Worm (Caenorhabditis elegans): ENCODE results near the gene T19B10.2.
A peak's percentile ranks its signal among the peaks of the same experiment; 100 is the strongest.

The T19B10.2 gene

ce11 chrV:11244539-11244938 is 23.4 kb downstream of the T19B10.2 start, which contains the start of gene mxl-1:
Gene mxl-1 (plus strand): TSS chrV:11244839.
- TF ChIP-seq aly-2 (tag; optimal IDR thresholded peaks at IDR 0.05) (no peak), ama-1 (optimal IDR thresholded peaks at IDR 0.05) (no peak), nhr-19 (GFP tag; conservative IDR thresholded peaks at IDR 0.05) (no peak), nhr-76 (tag; optimal IDR thresholded peaks at IDR 0.05) (no peak), unc-98 (GFP tag; IDR thresholded peaks at IDR 0.05) (no peak), Y116A8C.19 (tag; optimal IDR thresholded peaks at IDR 0.05; ENCODE audit: borderline replicate concordance) (no peak), irx-1 (tag; optimal IDR thresholded peaks at IDR 0.05) (no peak), C04F5.9 (tag; optimal IDR thresholded peaks at IDR 0.05) (no peak), lin-15B (tag; optimal IDR thresholded peaks at IDR 0.05) (no peak), unc-130 (tag; optimal IDR thresholded peaks at IDR 0.05) (no peak), nhr-47 (tag; optimal IDR thresholded peaks at IDR 0.05) (no peak), nhr-84 (tag; optimal IDR thresholded peaks at IDR 0.05) (no peak), dsc-1 (tag; optimal IDR thresholded peaks at IDR 0.05) (no peak), lin-14 (GFP tag; optimal IDR thresholded peaks at IDR 0.05) (no peak), fkh-10 (GFP tag; optimal IDR thresholded peaks at IDR 0.05) (no peak), fkh-4 (tag; optimal IDR thresholded peaks at IDR 0.05; ENCODE audit: borderline replicate concordance) (no peak), nhr-11 (tag; optimal IDR thresholded peaks at IDR 0.05) (no peak), elt-2 (tag; optimal IDR thresholded peaks at IDR 0.05) (no peak)

ce11 chrV:11245029-11245428 is 23.9 kb downstream of the T19B10.2 start:
- TF ChIP-seq efl-1 (optimal IDR thresholded peaks at IDR 0.05) = no peak
- peak in 1 of 2 experiments; percentile 57 for TF ChIP-seq efl-1 (GFP tag; optimal IDR thresholded peaks at IDR 0.05 in 1 of 2)
- TF ChIP-seq nhr-90 (tag; optimal IDR thresholded peaks at IDR 0.05; ENCODE audit: poor library complexity) = no peak

ce11 chrV:11247846-11248245 is 26.7 kb downstream of the T19B10.2 start, which contains the start of gene mam-4:
Gene mam-4 (plus strand): TSS chrV:11248146.
- TF ChIP-seq tbx-2 (tag; optimal IDR thresholded peaks at IDR 0.05) = no peak
- TF ChIP-seq lin-35 (GFP tag; optimal IDR thresholded peaks at IDR 0.05) = no peak
- no peak for TF ChIP-seq unc-86 (tag; optimal IDR thresholded peaks at IDR 0.05)
- TF ChIP-seq rnt-1 (tag; optimal IDR thresholded peaks at IDR 0.05) = no peak
- no peak for TF ChIP-seq fkh-10 (GFP tag; optimal IDR thresholded peaks at IDR 0.05)
- TF ChIP-seq hlh-4 (tag; optimal IDR thresholded peaks at IDR 0.05) = no peak
- TF ChIP-seq nhr-12 (tag; optimal IDR thresholded peaks at IDR 0.05) = no peak
- TF ChIP-seq unc-30 (tag; optimal IDR thresholded peaks at IDR 0.05) = no peak
- no peak for TF ChIP-seq isw-1 (GFP tag; IDR thresholded peaks at IDR 0.05)
- no peak for TF ChIP-seq alr-1 (tag; optimal IDR thresholded peaks at IDR 0.05; ENCODE audit: borderline replicate concordance)
- TF ChIP-seq irx-1 (tag; optimal IDR thresholded peaks at IDR 0.05) = no peak
- TF ChIP-seq dpl-1 (GFP tag; optimal IDR thresholded peaks at IDR 0.05) = no peak
- TF ChIP-seq elt-2 (tag; optimal IDR thresholded peaks at IDR 0.05) = no peak
- TF ChIP-seq egl-13 (tag; optimal IDR thresholded peaks at IDR 0.05) = no peak
- no peak for TF ChIP-seq elt-3 (tag; optimal IDR thresholded peaks at IDR 0.05)
- no peak for TF ChIP-seq ceh-8 (GFP tag; optimal IDR thresholded peaks at IDR 0.05)
- TF ChIP-seq nhr-47 (tag; optimal IDR thresholded peaks at IDR 0.05) = no peak
- TF ChIP-seq hlh-17 (GFP tag; optimal IDR thresholded peaks at IDR 0.05; ENCODE audit: borderline replicate concordance) = no peak

- TF ChIP-seq egl-27 (tag; optimal IDR thresholded peaks at IDR 0.05) (no peak), lin-13 (GFP tag; optimal IDR thresholded peaks at IDR 0.05) (no peak), ceh-63 (GFP tag; optimal IDR thresholded peaks at IDR 0.05) (no peak), ceh-88 (GFP tag; IDR thresholded peaks at IDR 0.05) (no peak), pag-3 (tag; optimal IDR thresholded peaks at IDR 0.05; ENCODE audit: borderline replicate concordance, insufficient read depth) (no peak)
Observed at ce11 chrV:11250735-11251134, 29.6 kb downstream of the T19B10.2 start, which contains the start of gene T19B10.12. Gene T19B10.12 (plus strand): TSS chrV:11251035.

All from whole organism, L1 larva.